Worm (Caenorhabditis elegans) whole organism, L4/young adult: ENCODE data around the gene cpt-1.

ENCODE experiments used
- W03F9.2 ChIP-seq: fragments of 150-350 bp; optimal IDR thresholded peaks from 2 replicates; lab custom pipeline; 2014; ENCODE audit warnings: missing biosample characterization, missing genetic modification characterization
- dao-5 ChIP-seq: sonication (generic microtip); optimal IDR thresholded peaks from 2 replicates; lab custom pipeline; 2016; ENCODE audit warnings: missing genotype, missing genetic modification characterization, moderate library complexity, missing compliant biosample characterization
- him-1 ChIP-seq: sonication (generic microtip); optimal IDR thresholded peaks from 2 replicates; lab custom pipeline; 2016; ENCODE audit warnings: missing genotype, missing genetic modification reagents, missing genetic modification characterization, missing compliant biosample characterization

Gene cpt-1

DNA sequence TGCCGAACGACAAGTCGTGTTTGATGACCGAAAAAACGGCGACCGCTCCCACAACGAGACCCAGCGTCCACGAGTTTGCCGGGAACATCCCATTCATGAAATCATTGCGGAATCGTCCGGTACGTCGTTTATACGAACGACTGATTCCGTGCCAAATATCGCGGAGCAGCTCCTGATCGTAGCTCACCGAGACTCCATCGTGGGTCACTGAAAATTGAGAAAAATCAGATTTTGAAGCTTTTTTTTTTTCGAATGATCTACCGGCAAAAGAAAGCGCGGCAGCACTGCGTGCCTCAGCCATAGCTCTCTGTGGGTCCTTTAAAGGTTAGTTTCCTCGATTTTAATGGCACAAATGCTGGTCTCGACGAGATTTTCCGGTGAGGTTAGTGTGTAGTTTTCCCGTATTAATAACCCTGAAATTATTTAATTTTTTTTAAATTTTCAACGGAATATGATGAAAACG is at the start of gene cpt-1:
cpt-1 (minus strand) TSS at position 413 of the 463 bp plus-strand sequence.
- TF ChIP-seq him-1 (tag; lab: Kevin White, UChicago) (no peak), dao-5 (tag; lab: Kevin White, UChicago) (no peak), W03F9.2 (no peak)

ce11 chrII:12840057-12840456 is 43.8 kb upstream of the cpt-1 start, which contains the start of gene lgc-35:
Gene lgc-35, minus strand, starts transcription at chrII:12840157.
- TF ChIP-seq him-1 (tag; lab: Kevin White, UChicago) = no peak

DNA sequence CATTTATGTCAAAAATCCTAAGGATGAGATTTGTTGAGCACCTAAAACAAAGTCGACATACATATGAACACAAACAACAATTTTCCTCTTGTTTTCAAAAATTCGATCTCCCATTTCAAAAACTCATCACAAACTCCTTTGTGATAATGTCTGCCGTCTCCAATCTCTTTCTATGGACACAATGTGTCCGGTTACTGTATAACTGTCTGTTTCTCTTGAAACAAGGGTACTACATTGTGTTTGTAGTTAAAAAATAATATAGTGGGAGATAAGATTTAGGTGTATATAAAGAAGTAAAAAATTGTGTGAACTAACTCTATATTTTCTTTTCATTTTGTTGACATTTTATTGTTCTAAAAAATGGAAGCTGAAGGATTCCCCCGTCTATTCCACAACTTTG is 34.1 kb upstream of the cpt-1 start, which contains the start of gene bcmo-1:
bcmo-1 (plus strand) TSS at position 330 of the 400 bp plus-strand sequence.
- no peak for TF ChIP-seq W03F9.2
- no peak for TF ChIP-seq dao-5 (tag; lab: Kevin White, UChicago)
- no peak for TF ChIP-seq him-1 (tag; lab: Kevin White, UChicago)

- TF ChIP-seq W03F9.2 (no peak), dao-5 (tag; lab: Kevin White, UChicago) (no peak), him-1 (tag; lab: Kevin White, UChicago) (no peak)
These were observed 32.6 kb upstream of the cpt-1 start, which contains the start of gene Y46G5A.23 for ce11 chrII:12828863-12829262. Gene Y46G5A.23, minus strand, starts transcription at chrII:12828963.

- no peak for TF ChIP-seq him-1 (tag; lab: Kevin White, UChicago)
- TF ChIP-seq W03F9.2 = no peak
- TF ChIP-seq dao-5 (tag; lab: Kevin White, UChicago) = no peak
These were observed 30.5 kb upstream of the cpt-1 start, which contains the start of gene Y46G5A.38 for ce11 chrII:12826752-12827151. Gene Y46G5A.38, plus strand, starts transcription at chrII:12827052.

DNA sequence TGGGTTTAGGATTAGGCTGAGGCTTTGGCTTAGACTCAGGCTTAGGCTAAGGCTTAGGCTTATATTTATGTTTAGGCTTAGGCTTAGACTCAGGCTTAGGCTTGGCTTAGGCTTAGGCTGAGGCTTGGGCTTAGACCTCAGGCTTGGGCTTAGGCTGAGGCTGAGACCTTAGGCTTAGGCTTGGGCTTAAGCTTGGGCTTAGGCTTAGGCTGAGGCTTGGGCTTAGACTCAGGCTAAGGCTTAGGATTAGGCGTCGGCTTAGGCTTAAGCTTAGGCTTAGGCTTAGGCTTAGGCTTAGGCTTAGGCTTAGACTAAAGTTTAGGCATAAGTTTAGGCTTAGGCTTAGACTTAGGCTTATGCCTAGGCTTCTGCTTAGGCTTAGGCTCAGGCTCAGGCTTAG is 28.2 kb upstream of the cpt-1 start:
- TF ChIP-seq dao-5 (tag; lab: Kevin White, UChicago) = no peak
- TF ChIP-seq him-1 (tag; lab: Kevin White, UChicago) = no peak
- no peak for TF ChIP-seq W03F9.2

ce11 chrII:12823437-12823836 is 27.2 kb upstream of the cpt-1 start, which contains the start of gene Y46G5A.36:
Gene Y46G5A.36, plus strand, starts transcription at chrII:12823679.
- TF ChIP-seq W03F9.2 = no peak
- no peak for TF ChIP-seq dao-5 (tag; lab: Kevin White, UChicago)
- TF ChIP-seq him-1 (tag; lab: Kevin White, UChicago) = no peak

ce11 chrII:12819979-12820378 is 23.7 kb upstream of the cpt-1 start:
- no peak for TF ChIP-seq him-1 (tag; lab: Kevin White, UChicago)
- TF ChIP-seq W03F9.2 = no peak
- TF ChIP-seq dao-5 (tag; lab: Kevin White, UChicago) = no peak

- no peak for TF ChIP-seq dao-5 (tag; lab: Kevin White, UChicago)
- no peak for TF ChIP-seq him-1 (tag; lab: Kevin White, UChicago)
- TF ChIP-seq W03F9.2 = no peak
These were observed 22.2 kb upstream of the cpt-1 start, which contains the start of gene Y46G5A.22 for ce11 chrII:12818488-12818887. Gene Y46G5A.22, minus strand, starts transcription at chrII:12818588.

ce11 chrII:12816412-12817146 is 20.3 kb upstream of the cpt-1 start, which contains the start of gene acl-7:
Gene acl-7, minus strand, starts transcription at chrII:12816462.
- TF ChIP-seq him-1 (tag; lab: Kevin White, UChicago) (no peak), dao-5 (tag; lab: Kevin White, UChicago) (no peak), W03F9.2 (no peak)

DNA sequence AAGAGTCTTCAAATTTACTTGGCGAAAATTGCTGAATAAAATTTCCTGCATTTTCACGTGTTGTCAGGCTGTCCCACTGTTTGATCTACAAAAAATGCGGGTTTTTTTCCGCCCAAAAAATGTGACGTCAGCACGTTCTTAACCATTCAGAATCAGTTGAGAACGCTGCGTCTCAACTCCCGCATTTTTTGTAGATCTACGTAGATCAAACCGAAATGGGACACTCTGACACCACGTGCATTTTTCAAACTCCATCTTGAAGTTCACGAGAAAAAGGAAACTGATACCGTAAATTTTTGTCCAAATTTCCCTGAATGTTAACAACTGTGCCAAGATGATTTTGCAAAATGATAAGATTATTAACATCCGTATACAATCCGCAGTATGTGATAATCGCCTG is 17.0 kb upstream of the cpt-1 start:
- TF ChIP-seq W03F9.2 (no peak), dao-5 (tag; lab: Kevin White, UChicago) (no peak), him-1 (tag; lab: Kevin White, UChicago) (no peak)

DNA sequence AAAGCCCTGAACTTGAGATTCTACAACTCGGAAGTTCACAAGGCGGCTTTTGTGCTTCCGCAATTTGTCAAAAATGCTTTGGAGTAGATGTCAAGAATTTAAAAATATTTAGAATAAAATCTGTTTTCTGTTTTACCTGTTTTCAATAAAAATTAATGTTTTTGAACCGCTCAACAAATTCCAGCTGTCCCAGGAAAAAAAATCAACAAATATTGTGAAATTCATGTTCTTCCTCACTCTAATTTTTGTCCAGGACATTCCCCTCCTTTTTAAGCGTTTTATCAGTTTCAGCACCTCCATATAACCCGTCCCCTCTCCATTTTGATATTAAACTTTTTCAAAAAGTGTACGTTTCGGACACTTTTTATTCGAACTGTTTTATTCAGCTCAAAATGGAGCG is 14.5 kb upstream of the cpt-1 start, which contains the start of gene Y46G5A.20:
Y46G5A.20 (plus strand) TSS at position 301 of the 400 bp plus-strand sequence.
- no peak for TF ChIP-seq him-1 (tag; lab: Kevin White, UChicago)

- TF ChIP-seq him-1 (tag; lab: Kevin White, UChicago) = no peak
- TF ChIP-seq W03F9.2 = no peak
- no peak for TF ChIP-seq dao-5 (tag; lab: Kevin White, UChicago)
These were observed 13.5 kb upstream of the cpt-1 start for ce11 chrII:12809725-12810124.

DNA sequence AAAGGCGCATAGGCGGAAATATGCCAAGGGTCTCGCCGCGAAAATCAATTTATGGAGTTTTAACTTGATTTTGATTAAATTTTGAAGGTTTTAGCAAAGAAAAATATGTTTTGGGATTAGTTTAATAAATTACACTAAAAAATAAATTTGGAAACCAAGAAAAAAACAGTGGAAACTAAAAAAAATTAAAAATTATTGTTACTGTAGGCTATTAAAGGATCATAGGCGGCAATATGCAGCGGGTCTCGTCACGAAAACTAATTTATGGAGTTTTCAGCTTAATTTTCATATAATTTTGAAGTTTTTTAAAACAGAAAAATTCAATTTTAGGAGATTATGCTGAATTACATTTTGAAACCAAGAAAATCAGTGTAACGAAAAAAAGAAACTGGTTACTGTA is 12.5 kb upstream of the cpt-1 start:
- TF ChIP-seq him-1 (tag; lab: Kevin White, UChicago) = no peak
- TF ChIP-seq dao-5 (tag; lab: Kevin White, UChicago) = no peak
- no peak for TF ChIP-seq W03F9.2
